Worm (Caenorhabditis elegans) whole organism, late embryonic: ENCODE results near the gene nprl-2.

Experiments used
- C38D4.7 ChIP-seq: fragments of 200-800 bp; sonication (Bioruptor generic); optimal IDR thresholded peaks from 2 replicates; lab custom pipeline; 2018; ENCODE audit warnings: mild to moderate bottlenecking, missing genetic modification characterization, moderate library complexity, missing compliant biosample characterization
- ama-1 ChIP-seq: fragments of 150-350 bp; optimal IDR thresholded peaks from 2 replicates; lab custom pipeline; 2014
- ceh-14 ChIP-seq: sonication (generic microtip); optimal IDR thresholded peaks from 2 replicates; lab custom pipeline; 2016; ENCODE audit warnings: missing genotype, missing genetic modification characterization, missing compliant biosample characterization
- ceh-6 ChIP-seq: fragments of 200-800 bp; sonication (Bioruptor generic); optimal IDR thresholded peaks from 2 replicates; lab custom pipeline; 2018; ENCODE audit warnings: mild to moderate bottlenecking, missing genetic modification characterization, missing compliant biosample characterization
- hlh-13 ChIP-seq: fragments of 200-800 bp; sonication (Bioruptor generic); optimal IDR thresholded peaks from 2 replicates; lab custom pipeline; 2018; ENCODE audit warnings: mild to moderate bottlenecking, missing genetic modification characterization, missing compliant biosample characterization
- nfya-1 ChIP-seq: sonication (generic microtip); optimal IDR thresholded peaks from 2 replicates; lab custom pipeline; 2017; ENCODE audit warnings: missing genetic modification characterization, mild to moderate bottlenecking, missing compliant biosample characterization, antibody characterized with exemption, moderate library complexity
- nhr-11 ChIP-seq: fragments of 150-350 bp; optimal IDR thresholded peaks from 2 replicates; lab custom pipeline; 2014; ENCODE audit warnings: missing biosample characterization, missing genetic modification characterization
- pha-2 ChIP-seq: sonication (generic microtip); optimal IDR thresholded peaks from 2 replicates; lab custom pipeline; 2017; ENCODE audit warnings: mild to moderate bottlenecking, missing genetic modification characterization, missing compliant biosample characterization
- pros-1 ChIP-seq: fragments of 150-350 bp; optimal IDR thresholded peaks from 2 replicates; lab custom pipeline; 2014; ENCODE audit warnings: missing biosample characterization, missing genetic modification reagents, missing genetic modification characterization
- syd-9 ChIP-seq: sonication (generic microtip); optimal IDR thresholded peaks from 2 replicates; lab custom pipeline; 2016; ENCODE audit warnings: mild to moderate bottlenecking, missing genetic modification characterization, moderate library complexity, missing compliant biosample characterization
- tbx-2 ChIP-seq: sonication (generic microtip); optimal IDR thresholded peaks from 2 replicates; lab custom pipeline; 2016; ENCODE audit warnings: missing genetic modification characterization, missing compliant biosample characterization
- zip-5 ChIP-seq: sonication (generic microtip); optimal IDR thresholded peaks from 2 replicates; lab custom pipeline; 2016; ENCODE audit warnings: missing genetic modification characterization, missing compliant biosample characterization

DNA sequence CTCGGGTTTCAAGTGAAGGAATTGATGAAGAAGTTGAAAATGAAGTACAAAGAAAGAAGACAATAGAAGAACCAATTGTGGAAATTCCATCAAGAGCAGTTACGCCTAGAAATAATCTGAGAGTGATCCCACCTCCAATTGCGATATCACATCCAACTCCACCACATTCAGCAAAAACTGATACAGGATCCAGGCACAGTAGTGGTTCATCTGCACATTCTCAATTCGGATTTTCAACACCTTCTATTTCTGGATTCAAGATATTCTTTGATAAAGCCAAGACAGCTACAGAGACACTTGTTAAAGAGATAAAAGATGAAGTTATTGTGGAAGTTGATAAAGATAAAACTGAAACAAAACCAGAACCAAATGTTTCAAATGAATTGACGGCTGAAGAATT, 51.5 kb downstream of the nprl-2 start:
- TF ChIP-seq syd-9 (tag; lab: Kevin White, UChicago): no peak
- no peak for TF ChIP-seq pha-2 (tag; lab: Kevin White, UChicago)
- TF ChIP-seq nhr-11 (tag; lab: Kevin White, UChicago): no peak
- no peak for TF ChIP-seq ama-1
- no peak for TF ChIP-seq pros-1 (tag; lab: Kevin White, UChicago)
- TF ChIP-seq ceh-6 (GFP tag; lab: Kevin White, UChicago): no peak
- no peak for TF ChIP-seq zip-5 (tag; lab: Kevin White, UChicago)
- no peak for TF ChIP-seq ceh-14 (tag; lab: Kevin White, UChicago)
- TF ChIP-seq C38D4.7 (GFP tag; lab: Kevin White, UChicago): no peak
- no peak for TF ChIP-seq hlh-13 (GFP tag; lab: Kevin White, UChicago)
- TF ChIP-seq tbx-2 (tag; lab: Kevin White, UChicago): no peak
- no peak for TF ChIP-seq nfya-1 (tag; lab: Kevin White, UChicago)
